Worm (Caenorhabditis elegans): ENCODE data around the gene lim-4.

The lim-4 gene

DNA sequence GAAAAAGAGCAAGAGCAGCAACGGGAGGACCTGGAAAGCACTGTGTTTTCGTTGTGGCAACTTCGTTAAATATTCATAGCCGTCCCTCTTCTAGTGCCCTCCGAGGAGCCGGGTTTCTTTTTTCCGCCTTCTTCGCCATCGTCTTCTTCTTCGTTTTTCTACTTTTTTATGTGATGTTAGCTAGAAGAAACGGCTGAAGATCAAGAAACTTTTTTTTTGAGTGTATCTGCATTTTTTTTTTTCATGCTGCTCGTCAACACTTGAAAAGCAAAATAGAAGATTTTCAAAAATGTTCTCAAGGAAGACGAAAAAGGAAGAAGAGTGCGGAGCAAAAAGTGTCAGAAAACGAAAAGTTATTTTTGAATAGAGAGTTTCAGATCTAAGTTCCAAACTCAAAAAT, 46.0 kb downstream of the lim-4 start:
- TF ChIP-seq ztf-3 (GFP tag; optimal IDR thresholded peaks at IDR 0.05) = no peak
- TF ChIP-seq atf-7 (tag; optimal IDR thresholded peaks at IDR 0.05) = no peak
- no peak for TF ChIP-seq ceh-79 (tag; optimal IDR thresholded peaks at IDR 0.05)

DNA sequence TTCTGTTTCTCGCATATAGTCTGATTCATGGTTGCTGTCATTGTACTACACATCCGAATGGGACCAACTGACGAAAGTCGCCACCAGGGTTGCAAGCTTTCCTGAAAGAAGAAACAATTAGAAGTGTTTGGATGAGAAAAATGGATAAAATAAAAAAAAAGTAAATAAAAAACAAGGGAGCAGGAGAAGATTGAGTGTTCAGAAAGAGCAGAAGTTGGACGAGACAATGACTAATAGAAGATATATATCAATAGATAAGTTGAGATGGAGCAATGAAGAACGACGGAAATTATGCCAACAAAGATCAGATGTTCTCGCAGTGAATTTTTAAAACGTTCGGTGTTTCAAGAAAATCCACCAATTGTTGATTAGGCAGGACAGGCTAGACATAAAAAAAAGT, 46.5 kb downstream of the lim-4 start, which contains the start of gene fkh-9:
TSS of gene fkh-9 (minus strand) at position 101 of the 400 bp plus-strand sequence.
- TF ChIP-seq ztf-6 (GFP tag; IDR thresholded peaks at IDR 0.05) = no peak
- TF ChIP-seq nfya-2 (GFP tag; IDR thresholded peaks at IDR 0.05) = no peak
- TF ChIP-seq zfh-2 (GFP tag; conservative IDR thresholded peaks at IDR 0.05) = no peak
- no peak for TF ChIP-seq F52B5.7 (tag; optimal IDR thresholded peaks at IDR 0.05)
- no peak for TF ChIP-seq lir-1 (GFP tag; conservative IDR thresholded peaks at IDR 0.05)
- no peak for TF ChIP-seq D2030.7 (GFP tag; IDR thresholded peaks at IDR 0.05)
- TF ChIP-seq F33H1.4 (GFP tag; IDR thresholded peaks at IDR 0.05) = no peak

DNA sequence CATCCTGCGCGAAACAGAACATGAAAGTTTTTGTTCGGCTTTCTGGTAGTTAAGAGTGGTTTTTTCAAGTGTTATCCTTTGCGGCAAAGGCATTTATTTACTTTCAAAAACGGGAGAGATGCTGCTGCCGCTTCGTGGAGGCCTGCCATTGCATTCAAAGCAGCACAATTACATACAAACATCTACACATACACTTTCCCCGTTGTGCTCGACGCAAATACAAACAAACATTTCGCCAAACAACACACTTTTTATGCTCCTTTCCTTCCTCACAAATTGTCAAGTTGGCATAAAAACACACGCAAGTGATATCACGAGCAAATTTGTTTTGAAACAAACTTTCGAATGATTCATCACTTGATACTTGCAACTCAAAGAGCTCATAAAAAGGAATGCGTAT, 47.2 kb downstream of the lim-4 start:
- TF ChIP-seq nfya-1 (tag; optimal IDR thresholded peaks at IDR 0.05; ENCODE audit: borderline replicate concordance, insufficient read depth) (no peak), ekl-4 (GFP tag; IDR thresholded peaks at IDR 0.05) (no peak), Y95B8A.8 (GFP tag; IDR thresholded peaks at IDR 0.05) (no peak), F55B11.4 (tag; optimal IDR thresholded peaks at IDR 0.05; ENCODE audit: borderline replicate concordance, insufficient read depth) (no peak), K11D2.4 (GFP tag; IDR thresholded peaks at IDR 0.05) (no peak), nhr-179 (tag; optimal IDR thresholded peaks at IDR 0.05) (no peak), nhr-27 (tag; optimal IDR thresholded peaks at IDR 0.05) (no peak), ceh-27 (GFP tag; optimal IDR thresholded peaks at IDR 0.05) (no peak), T26A5.8 (tag; optimal IDR thresholded peaks at IDR 0.05) (no peak)

DNA sequence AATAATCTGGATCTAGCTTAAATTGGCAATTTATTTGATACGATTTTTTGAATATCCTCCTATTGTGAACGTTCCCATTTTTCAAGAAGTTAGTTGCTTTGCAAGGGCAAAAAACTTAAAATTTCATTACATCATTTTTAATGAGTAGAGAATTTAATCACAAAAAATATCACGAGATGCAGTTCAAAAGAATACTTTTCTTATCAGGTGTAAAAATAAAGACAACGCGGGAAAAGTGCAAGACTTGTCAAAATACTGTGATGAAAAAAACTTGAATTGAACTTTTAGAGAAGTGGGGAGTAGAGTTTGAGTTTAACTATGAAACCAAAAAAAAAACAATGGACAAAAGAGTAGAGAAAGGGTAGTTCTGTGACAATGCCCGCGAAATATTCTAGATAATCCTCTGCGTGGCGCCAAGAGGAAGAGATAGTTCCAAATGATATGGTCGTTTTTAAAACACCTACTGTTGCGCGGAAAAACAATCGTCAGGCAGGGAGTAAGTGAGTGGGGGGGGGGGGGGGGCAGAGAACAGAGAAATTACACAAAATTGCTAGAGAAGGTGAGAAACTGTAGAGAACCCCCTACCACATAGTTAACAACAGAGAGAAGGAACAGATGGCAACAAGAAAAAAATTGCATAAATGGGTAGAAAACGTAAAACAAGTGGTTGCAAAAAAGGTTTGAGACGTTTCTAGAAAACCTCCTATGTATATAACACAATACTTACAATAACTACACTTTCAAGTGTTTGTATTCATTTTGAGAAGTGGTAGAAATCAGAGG, 48.2 kb downstream of the lim-4 start:
- TF ChIP-seq mxl-1 (tag; optimal IDR thresholded peaks at IDR 0.05) (no peak), nhr-80 (tag; optimal IDR thresholded peaks at IDR 0.05) (peak; percentile 52)

DNA sequence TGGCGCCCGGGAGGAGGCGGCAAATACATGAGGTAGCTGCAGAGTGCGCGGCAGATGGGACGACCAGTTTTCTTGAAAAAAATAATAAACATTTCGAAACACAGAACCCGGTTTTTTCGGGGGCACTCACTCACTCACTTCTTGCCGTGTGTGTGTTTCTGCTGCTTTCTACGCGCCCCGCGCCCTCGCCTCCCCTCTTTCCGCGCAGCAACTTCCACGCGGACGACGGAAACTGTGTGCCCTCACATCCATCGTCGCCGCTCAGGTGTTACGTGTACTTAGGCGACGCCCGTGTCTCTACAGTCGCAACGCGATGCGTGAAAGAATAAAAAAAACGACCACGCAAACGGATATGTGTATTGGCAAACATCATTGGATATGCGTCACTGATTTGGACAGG, 48.9 kb downstream of the lim-4 start:
- 0 out of 2 replicates have a peak, but pooled peaks have one; percentile 37 for TF ChIP-seq ztf-28 (GFP tag; IDR thresholded peaks at IDR 0.05)
- TF ChIP-seq zfh-2 (GFP tag; conservative IDR thresholded peaks at IDR 0.05) = peak; percentile 81
- no peak for TF ChIP-seq attf-6 (GFP tag; IDR thresholded peaks at IDR 0.05)
- TF ChIP-seq mcd-1 (GFP tag; IDR thresholded peaks at IDR 0.05) = no peak
- no peak for TF ChIP-seq lsl-1 (GFP tag; optimal IDR thresholded peaks at IDR 0.05)
- no peak for TF ChIP-seq let-607 (tag; optimal IDR thresholded peaks at IDR 0.05)
- no peak for TF ChIP-seq snpc-4 (GFP tag; optimal IDR thresholded peaks at IDR 0.05)
- no peak for TF ChIP-seq snpc-4 (tag; optimal IDR thresholded peaks at IDR 0.05)
- TF ChIP-seq mel-28 (tag; optimal IDR thresholded peaks at IDR 0.05; ENCODE audit: borderline replicate concordance) = no peak
- no peak for TF ChIP-seq gei-17 (GFP tag; optimal IDR thresholded peaks at IDR 0.05)
- TF ChIP-seq F49E8.2 (tag; optimal IDR thresholded peaks at IDR 0.05; ENCODE audit: insufficient read depth) = no peak
- no peak for TF ChIP-seq lin-26 (GFP tag; IDR thresholded peaks at IDR 0.05)
- TF ChIP-seq lin-35 (GFP tag; optimal IDR thresholded peaks at IDR 0.05) = no peak
- no peak for TF ChIP-seq rpc-1 (optimal IDR thresholded peaks at IDR 0.05)
- no peak for TF ChIP-seq rpc-1 (tag; optimal IDR thresholded peaks at IDR 0.05)
- no peak for TF ChIP-seq akir-1 (GFP tag; optimal IDR thresholded peaks at IDR 0.05)
